1 fruit fly cellular context compared by ENCODE assay signal in genomic region chr2L:3600847-3601246, dm6.
TF ChIP-seq lines count a peak whose summit lies in the region.

No protein-coding gene starts in this region.

TF ChIP-seq in whole organism, embryonic, 481 proteins besides CTCF, POLR2A, EP300 and RAD21 (continued from another document and continues in another):
- TF ChIP-seq Lpt (GFP tag; optimal IDR thresholded peaks at IDR 0.05; lab: Kevin White, UChicago) (no peak), Rx (GFP tag; IDR thresholded peaks at IDR 0.05; lab: Robert Waterston, UW) (no peak), CG10462 (GFP tag; optimal IDR thresholded peaks at IDR 0.05; lab: Kevin White, UChicago) (no peak), CG7556 (GFP tag; optimal IDR thresholded peaks at IDR 0.05; lab: Kevin White, UChicago) (no peak), Dbx (GFP tag; IDR thresholded peaks at IDR 0.05; lab: Robert Waterston, UW) (no peak), HmgD (GFP tag; optimal IDR thresholded peaks at IDR 0.05; lab: Kevin White, UChicago) (no peak), CG15696 (tag; optimal IDR thresholded peaks at IDR 0.05; lab: Kevin White, UChicago) (peak; percentile 69), CG11560 (tag; IDR thresholded peaks at IDR 0.05; lab: Robert Waterston, UW) (no peak), bab2 (GFP tag; optimal IDR thresholded peaks at IDR 0.05; lab: Kevin White, UChicago) (peak; percentile 32), hb (GFP tag; IDR thresholded peaks at IDR 0.05; lab: Robert Waterston, UW; ENCODE audit: partially characterized antibody) (no peak), Atf6 (GFP tag; IDR thresholded peaks at IDR 0.05; lab: Robert Waterston, UW) (no peak), CG13894 (tag; optimal IDR thresholded peaks at IDR 0.05; lab: Kevin White, UChicago) (no peak), CG12155 (GFP tag; optimal IDR thresholded peaks at IDR 0.05; lab: Kevin White, UChicago) (no peak), jigr1 (GFP tag; IDR thresholded peaks at IDR 0.05; lab: Robert Waterston, UW) (no peak), CG30020 (tag; optimal IDR thresholded peaks at IDR 0.05; lab: Kevin White, UChicago) (no peak), CG2129 (GFP tag; IDR thresholded peaks at IDR 0.05; lab: Robert Waterston, UW; ENCODE audit: partially characterized antibody) (no peak), schlank (tag; optimal IDR thresholded peaks at IDR 0.05; lab: Kevin White, UChicago) (no peak), Ptx1 (GFP tag; IDR thresholded peaks at IDR 0.05; lab: Robert Waterston, UW) (no peak), CG12744 (GFP tag; optimal IDR thresholded peaks at IDR 0.05; lab: Kevin White, UChicago) (no peak), phol (tag; optimal IDR thresholded peaks at IDR 0.05; lab: Kevin White, UChicago) (peak; percentile 41), CG15011 (GFP tag; optimal IDR thresholded peaks at IDR 0.05; lab: Kevin White, UChicago) (no peak), ash1 (GFP tag; optimal IDR thresholded peaks at IDR 0.05; lab: Kevin White, UChicago) (no peak), tgo (GFP tag; IDR thresholded peaks at IDR 0.05; lab: Robert Waterston, UW) (no peak), CG4360 (GFP tag; IDR thresholded peaks at IDR 0.05; lab: Robert Waterston, UW) (no peak), CG13287 (GFP tag; IDR thresholded peaks at IDR 0.05; lab: Robert Waterston, UW; ENCODE audit: partially characterized antibody) (no peak), zfh1 (GFP tag; IDR thresholded peaks at IDR 0.05; lab: Robert Waterston, UW) (peak; percentile 70), seq (GFP tag; IDR thresholded peaks at IDR 0.05; lab: Robert Waterston, UW) (no peak), lilli (GFP tag; optimal IDR thresholded peaks at IDR 0.05; lab: Kevin White, UChicago) (peak; percentile 30), CG14050 (GFP tag; IDR thresholded peaks at IDR 0.05; lab: Robert Waterston, UW) (no peak), pnt (GFP tag; optimal IDR thresholded peaks at IDR 0.05; lab: Kevin White, UChicago) (peak; percentile 37), odd (GFP tag; optimal IDR thresholded peaks at IDR 0.05; lab: Kevin White, UChicago) (peak; percentile 28), CG33557 (GFP tag; optimal IDR thresholded peaks at IDR 0.05; lab: Kevin White, UChicago) (peak; percentile 46), MTF-1 (GFP tag; optimal IDR thresholded peaks at IDR 0.05; lab: Kevin White, UChicago; ENCODE audit: borderline replicate concordance) (no peak), Xbp1 (GFP tag; optimal IDR thresholded peaks at IDR 0.05; lab: Kevin White, UChicago) (peak; percentile 30), CG18619 (GFP tag; optimal IDR thresholded peaks at IDR 0.05; lab: Kevin White, UChicago) (no peak), h (optimal IDR thresholded peaks at IDR 0.05; lab: Kevin White, UChicago) (no peak), usp (GFP tag; optimal IDR thresholded peaks at IDR 0.05; lab: Kevin White, UChicago) (no peak), repo (GFP tag; optimal IDR thresholded peaks at IDR 0.05; lab: Kevin White, UChicago) (no peak), CG3163 (GFP tag; optimal IDR thresholded peaks at IDR 0.05; lab: Kevin White, UChicago) (no peak), Dp (GFP tag; optimal IDR thresholded peaks at IDR 0.05; lab: Kevin White, UChicago) (no peak), corto (GFP tag; optimal IDR thresholded peaks at IDR 0.05; lab: Kevin White, UChicago) (no peak), sna (GFP tag; IDR thresholded peaks at IDR 0.05; lab: Robert Waterston, UW; ENCODE audit: partially characterized antibody) (no peak), lola (GFP tag; optimal IDR thresholded peaks at IDR 0.05; lab: Kevin White, UChicago) (peak in 1 of 3 experiments; percentile 75), CG6254 (GFP tag; optimal IDR thresholded peaks at IDR 0.05; lab: Kevin White, UChicago) (no peak), CG17829 (tag; optimal IDR thresholded peaks at IDR 0.05; lab: Kevin White, UChicago) (peak; percentile 35), br (optimal IDR thresholded peaks at IDR 0.05; lab: Kevin White, UChicago) (no peak), Chrac-16 (GFP tag; optimal IDR thresholded peaks at IDR 0.05; lab: Kevin White, UChicago) (peak; percentile 32), CG3726 (GFP tag; IDR thresholded peaks at IDR 0.05; lab: Robert Waterston, UW) (no peak), Dip2 (GFP tag; IDR thresholded peaks at IDR 0.05; lab: Robert Waterston, UW) (no peak), CG1529 (GFP tag; optimal IDR thresholded peaks at IDR 0.05; lab: Kevin White, UChicago) (no peak), CG42726 (GFP tag; IDR thresholded peaks at IDR 0.05; lab: Robert Waterston, UW; ENCODE audit: partially characterized antibody) (no peak), CG12299 (tag; optimal IDR thresholded peaks at IDR 0.05; lab: Kevin White, UChicago) (no peak), B-H2 (GFP tag; optimal IDR thresholded peaks at IDR 0.05; lab: Kevin White, UChicago) (no peak), tin (GFP tag; optimal IDR thresholded peaks at IDR 0.05; lab: Kevin White, UChicago) (peak; percentile 34), Dip3 (GFP tag; optimal IDR thresholded peaks at IDR 0.05; lab: Kevin White, UChicago) (no peak), CG16813 (GFP tag; IDR thresholded peaks at IDR 0.05; lab: Robert Waterston, UW; ENCODE audit: partially characterized antibody) (no peak), bbx (GFP tag; IDR thresholded peaks at IDR 0.05; lab: Robert Waterston, UW; ENCODE audit: partially characterized antibody) (no peak), CG5180 (GFP tag; optimal IDR thresholded peaks at IDR 0.05; lab: Kevin White, UChicago) (no peak), CG5245 (GFP tag; optimal IDR thresholded peaks at IDR 0.05; lab: Kevin White, UChicago) (peak; percentile 11), prd (optimal IDR thresholded peaks at IDR 0.05; lab: Kevin White, UChicago) (no peak), prd (GFP tag; IDR thresholded peaks at IDR 0.05; lab: Robert Waterston, UW) (peak; percentile 78), Jarid2 (GFP tag; optimal IDR thresholded peaks at IDR 0.05; lab: Kevin White, UChicago) (no peak), YL-1 (GFP tag; optimal IDR thresholded peaks at IDR 0.05; lab: Kevin White, UChicago) (no peak), Doc3 (GFP tag; IDR thresholded peaks at IDR 0.05; lab: Robert Waterston, UW; ENCODE audit: partially characterized antibody) (no peak), dmrt99B (tag; optimal IDR thresholded peaks at IDR 0.05; lab: Kevin White, UChicago) (no peak), hth (optimal IDR thresholded peaks at IDR 0.05; lab: Kevin White, UChicago) (no peak), CoRest (tag; optimal IDR thresholded peaks at IDR 0.05; lab: Kevin White, UChicago) (peak; percentile 49), nmo (GFP tag; optimal IDR thresholded peaks at IDR 0.05; lab: Kevin White, UChicago) (peak; percentile 55), CG4854 (GFP tag; optimal IDR thresholded peaks at IDR 0.05; lab: Kevin White, UChicago) (no peak), ac (GFP tag; optimal IDR thresholded peaks at IDR 0.05; lab: Kevin White, UChicago) (peak; percentile 45), gt (GFP tag; IDR thresholded peaks at IDR 0.05; lab: Robert Waterston, UW) (no peak), CG7745 (tag; optimal IDR thresholded peaks at IDR 0.05; lab: Kevin White, UChicago) (no peak), Sin3A (optimal IDR thresholded peaks at IDR 0.05; lab: Kevin White, UChicago) (no peak), CG10565 (GFP tag; optimal IDR thresholded peaks at IDR 0.05; lab: Kevin White, UChicago) (no peak), CG6175 (GFP tag; IDR thresholded peaks at IDR 0.05; lab: Robert Waterston, UW) (no peak), CG15479 (GFP tag; optimal IDR thresholded peaks at IDR 0.05; lab: Kevin White, UChicago) (no peak), CG4404 (GFP tag; IDR thresholded peaks at IDR 0.05; lab: Robert Waterston, UW) (peak; percentile 47), CG6654 (GFP tag; optimal IDR thresholded peaks at IDR 0.05; lab: Kevin White, UChicago) (no peak), CG9932 (GFP tag; IDR thresholded peaks at IDR 0.05; lab: Robert Waterston, UW) (no peak), ATbp (GFP tag; optimal IDR thresholded peaks at IDR 0.05; lab: Kevin White, UChicago) (no peak), CG34224 (GFP tag; IDR thresholded peaks at IDR 0.05; lab: Robert Waterston, UW; ENCODE audit: partially characterized antibody) (no peak), ara (GFP tag; IDR thresholded peaks at IDR 0.05; lab: Robert Waterston, UW) (peak; percentile 49; the same call in 1 of the 2 replicates), nerfin-1 (tag; optimal IDR thresholded peaks at IDR 0.05; lab: Kevin White, UChicago) (no peak), gem (tag; optimal IDR thresholded peaks at IDR 0.05; lab: Kevin White, UChicago) (no peak), mld (GFP tag; IDR thresholded peaks at IDR 0.05; lab: Robert Waterston, UW; ENCODE audit: partially characterized antibody) (no peak), ase (GFP tag; IDR thresholded peaks at IDR 0.05; lab: Robert Waterston, UW) (no peak), ab (GFP tag; optimal IDR thresholded peaks at IDR 0.05; lab: Kevin White, UChicago) (no peak), en (GFP tag; optimal IDR thresholded peaks at IDR 0.05; lab: Kevin White, UChicago) (no peak), Sry-β (GFP tag; optimal IDR thresholded peaks at IDR 0.05; lab: Kevin White, UChicago) (no peak), Doc2 (GFP tag; IDR thresholded peaks at IDR 0.05; lab: Robert Waterston, UW) (no peak), Gug (GFP tag; IDR thresholded peaks at IDR 0.05; lab: Robert Waterston, UW) (no peak; the same call in 3 of the 4 replicates), eve (GFP tag; optimal IDR thresholded peaks at IDR 0.05; lab: Kevin White, UChicago) (no peak), CG8290 (GFP tag; optimal IDR thresholded peaks at IDR 0.05; lab: Kevin White, UChicago) (no peak), CG8290 (tag; optimal IDR thresholded peaks at IDR 0.05; lab: Kevin White, UChicago) (no peak), Tbp (GFP tag; optimal IDR thresholded peaks at IDR 0.05; lab: Kevin White, UChicago) (no peak), dmrt11E (tag; optimal IDR thresholded peaks at IDR 0.05; lab: Kevin White, UChicago) (peak; percentile 87), CG4707 (GFP tag; optimal IDR thresholded peaks at IDR 0.05; lab: Kevin White, UChicago) (no peak), Dref (GFP tag; IDR thresholded peaks at IDR 0.05; lab: Robert Waterston, UW) (no peak), lmd (GFP tag; IDR thresholded peaks at IDR 0.05; lab: Robert Waterston, UW) (peak; percentile 7; the same call in 1 of the 2 replicates), CG13624 (GFP tag; optimal IDR thresholded peaks at IDR 0.05; lab: Kevin White, UChicago) (no peak), Ravus (GFP tag; IDR thresholded peaks at IDR 0.05; lab: Robert Waterston, UW) (no peak), CG15601 (tag; optimal IDR thresholded peaks at IDR 0.05; lab: Kevin White, UChicago) (peak; percentile 41), CG11247 (GFP tag; IDR thresholded peaks at IDR 0.05; lab: Robert Waterston, UW) (no peak), sug (tag; optimal IDR thresholded peaks at IDR 0.05; lab: Kevin White, UChicago) (no peak), hkb (optimal IDR thresholded peaks at IDR 0.05; lab: Kevin White, UChicago) (no peak), hkb (GFP tag; IDR thresholded peaks at IDR 0.05; lab: Robert Waterston, UW) (0 out of 2 replicates have a peak, but pooled peaks have one; percentile 10), CG3065 (GFP tag; optimal IDR thresholded peaks at IDR 0.05; lab: Kevin White, UChicago) (no peak), CG12391 (tag; optimal IDR thresholded peaks at IDR 0.05; lab: Kevin White, UChicago) (peak; percentile 30), zf30C (GFP tag; optimal IDR thresholded peaks at IDR 0.05; lab: Kevin White, UChicago) (peak; percentile 74), CG2202 (tag; optimal IDR thresholded peaks at IDR 0.05; lab: Kevin White, UChicago) (peak; percentile 43), Awh (GFP tag; IDR thresholded peaks at IDR 0.05; lab: Robert Waterston, UW) (no peak), tx (GFP tag; optimal IDR thresholded peaks at IDR 0.05; lab: Kevin White, UChicago) (no peak), fru (optimal IDR thresholded peaks at IDR 0.05; lab: Kevin White, UChicago) (no peak), dpn (GFP tag; optimal IDR thresholded peaks at IDR 0.05; lab: Kevin White, UChicago) (no peak), Optix (GFP tag; IDR thresholded peaks at IDR 0.05; lab: Robert Waterston, UW) (peak; percentile 39; the same call in 1 of the 3 replicates), NC2β (GFP tag; optimal IDR thresholded peaks at IDR 0.05; lab: Kevin White, UChicago) (no peak), CG11723 (GFP tag; optimal IDR thresholded peaks at IDR 0.05; lab: Kevin White, UChicago) (no peak), knrl (GFP tag; IDR thresholded peaks at IDR 0.05; lab: Robert Waterston, UW; ENCODE audit: partially characterized antibody) (no peak), ftz-f1 (GFP tag; optimal IDR thresholded peaks at IDR 0.05; lab: Kevin White, UChicago) (no peak), yki (optimal IDR thresholded peaks at IDR 0.05; lab: Kevin White, UChicago) (no peak), ewg (GFP tag; optimal IDR thresholded peaks at IDR 0.05; lab: Kevin White, UChicago) (no peak), scrt (GFP tag; optimal IDR thresholded peaks at IDR 0.05; lab: Kevin White, UChicago) (no peak), chinmo (GFP tag; IDR thresholded peaks at IDR 0.05; lab: Robert Waterston, UW; ENCODE audit: partially characterized antibody) (no peak), kni (GFP tag; optimal IDR thresholded peaks at IDR 0.05; lab: Kevin White, UChicago) (peak; percentile 8), Myb (GFP tag; optimal IDR thresholded peaks at IDR 0.05; lab: Kevin White, UChicago) (no peak), HmgZ (tag; optimal IDR thresholded peaks at IDR 0.05; lab: Kevin White, UChicago) (no peak), gro (GFP tag; optimal IDR thresholded peaks at IDR 0.05; lab: Kevin White, UChicago) (no peak), bigmax (GFP tag; optimal IDR thresholded peaks at IDR 0.05; lab: Kevin White, UChicago) (no peak), oc (tag; optimal IDR thresholded peaks at IDR 0.05; lab: Kevin White, UChicago) (no peak), grn (GFP tag; optimal IDR thresholded peaks at IDR 0.05; lab: Kevin White, UChicago) (peak; percentile 76), CG34422 (GFP tag; IDR thresholded peaks at IDR 0.05; lab: Robert Waterston, UW) (no peak), CG30431 (GFP tag; optimal IDR thresholded peaks at IDR 0.05; lab: Kevin White, UChicago) (peak; percentile 36), pum (GFP tag; optimal IDR thresholded peaks at IDR 0.05; lab: Kevin White, UChicago) (peak; percentile 37), ci (GFP tag; IDR thresholded peaks at IDR 0.05; lab: Robert Waterston, UW) (peak; percentile 65; the same call in 1 of the 3 replicates), Kr (GFP tag; optimal IDR thresholded peaks at IDR 0.05; lab: Kevin White, UChicago) (no peak), twi (tag; optimal IDR thresholded peaks at IDR 0.05; lab: Kevin White, UChicago) (peak; percentile 22), CG31441 (GFP tag; IDR thresholded peaks at IDR 0.05; lab: Robert Waterston, UW) (0 out of 2 replicates have a peak, but pooled peaks have one; percentile 9)
